Fruit fly (Drosophila melanogaster): ENCODE data around the gene ais.

Gene ais

DNA sequence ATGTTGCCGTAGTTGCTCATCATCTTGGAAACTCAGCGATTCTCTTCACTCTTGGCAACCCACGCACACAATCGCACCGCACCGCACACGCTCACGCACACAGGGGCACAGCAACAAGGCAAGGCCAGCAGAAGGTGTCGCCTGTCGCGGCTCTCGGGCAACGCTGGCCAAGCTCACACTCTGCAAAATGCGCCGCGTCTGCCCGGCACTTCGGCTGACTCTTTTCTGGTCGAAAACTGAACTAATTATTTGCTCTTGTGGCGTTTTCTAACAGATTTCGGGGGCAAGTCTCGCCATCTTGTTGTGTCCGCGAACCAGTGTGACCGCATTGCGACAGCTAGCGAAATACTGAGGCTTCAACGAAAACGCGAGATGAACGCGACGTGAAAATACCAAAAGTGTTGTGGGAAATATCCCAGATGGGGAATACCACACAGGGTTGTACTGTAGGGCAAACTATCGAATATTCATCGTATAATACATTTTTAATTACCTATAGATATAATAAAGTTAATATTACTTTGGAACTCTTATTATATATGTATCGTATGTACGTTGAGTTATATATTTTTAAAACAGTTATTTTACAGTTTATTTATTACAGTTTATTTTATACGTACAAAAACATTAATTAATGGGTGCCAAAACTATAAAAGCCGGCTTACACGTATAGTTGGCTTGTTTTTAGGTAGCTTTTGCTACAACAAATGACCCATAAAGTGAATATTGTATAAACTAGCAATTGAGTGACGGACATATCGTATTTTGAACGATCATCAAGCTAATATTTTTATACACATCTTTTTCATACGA lies 41.9 kb upstream of the ais start, which contains the start of the genes MED19 and CG7430 (continued):
- TF ChIP-seq pita (GFP tag; optimal IDR thresholded peaks at IDR 0.05) = no peak
- no peak for TF ChIP-seq hkb (optimal IDR thresholded peaks at IDR 0.05)
- 0 out of 2 replicates have a peak, but pooled peaks have one; percentile 27 for TF ChIP-seq hkb (GFP tag; IDR thresholded peaks at IDR 0.05)
- TF ChIP-seq GATAe (GFP tag; conservative IDR thresholded peaks at IDR 0.05) = no peak
- TF ChIP-seq zen (tag; optimal IDR thresholded peaks at IDR 0.05) = peak; percentile 61
- TF ChIP-seq ap (GFP tag; IDR thresholded peaks at IDR 0.05) = no peak
- peak; percentile 42; the same call in 1 of the 2 replicates for TF ChIP-seq MBD-R2 (GFP tag; IDR thresholded peaks at IDR 0.05)
- TF ChIP-seq chinmo (GFP tag; IDR thresholded peaks at IDR 0.05; ENCODE audit: partially characterized antibody) = 0 out of 4 replicates have a peak, but pooled peaks have one; percentile 32
- TF ChIP-seq E2f1 (GFP tag; IDR thresholded peaks at IDR 0.05) = no peak
- no peak for TF ChIP-seq ewg (GFP tag; optimal IDR thresholded peaks at IDR 0.05)
- TF ChIP-seq Doc3 (GFP tag; IDR thresholded peaks at IDR 0.05; ENCODE audit: partially characterized antibody) = peak; percentile 17; the same call in 2 of the 3 replicates
- TF ChIP-seq CG1792 (GFP tag; optimal IDR thresholded peaks at IDR 0.05) = no peak
- TF ChIP-seq gce (GFP tag; IDR thresholded peaks at IDR 0.05) = no peak
- TF ChIP-seq NK7.1 (GFP tag; optimal IDR thresholded peaks at IDR 0.05) = no peak
- peak in 1 of 3 experiments; percentile 16 for TF ChIP-seq lola (GFP tag; optimal IDR thresholded peaks at IDR 0.05)
- TF ChIP-seq ash1 (GFP tag; optimal IDR thresholded peaks at IDR 0.05) = no peak
- 0 out of 2 replicates have a peak, but pooled peaks have one; percentile 11 for TF ChIP-seq inv (GFP tag; IDR thresholded peaks at IDR 0.05; ENCODE audit: partially characterized antibody)
- no peak for TF ChIP-seq CG8924 (tag; optimal IDR thresholded peaks at IDR 0.05)
- TF ChIP-seq CG12219 (GFP tag; optimal IDR thresholded peaks at IDR 0.05) = no peak
- no peak for TF ChIP-seq fd3F (GFP tag; optimal IDR thresholded peaks at IDR 0.05)
- TF ChIP-seq toy (GFP tag; IDR thresholded peaks at IDR 0.05) = no peak
- TF ChIP-seq ind (GFP tag; optimal IDR thresholded peaks at IDR 0.05) = no peak
- TF ChIP-seq tgo (GFP tag; IDR thresholded peaks at IDR 0.05) = no peak
- TF ChIP-seq CG1603 (tag; optimal IDR thresholded peaks at IDR 0.05) = peak; percentile 61
- no peak for TF ChIP-seq ab (GFP tag; optimal IDR thresholded peaks at IDR 0.05)
- no peak for TF ChIP-seq sqz (GFP tag; optimal IDR thresholded peaks at IDR 0.05)
- no peak for TF ChIP-seq caup (GFP tag; optimal IDR thresholded peaks at IDR 0.05; ENCODE audit: severe bottlenecking)
- TF ChIP-seq pfk (GFP tag; optimal IDR thresholded peaks at IDR 0.05) = no peak
- peak; percentile 8 for TF ChIP-seq grau (tag; optimal IDR thresholded peaks at IDR 0.05)
- no peak for TF ChIP-seq CG30431 (GFP tag; optimal IDR thresholded peaks at IDR 0.05)
- peak; percentile 54; the same call in 2 of the 3 replicates for TF ChIP-seq CG17361 (GFP tag; IDR thresholded peaks at IDR 0.05)
- TF ChIP-seq salm (tag; optimal IDR thresholded peaks at IDR 0.05) = peak; percentile 28
- TF ChIP-seq CG12744 (GFP tag; optimal IDR thresholded peaks at IDR 0.05) = no peak
- TF ChIP-seq CG11085 (GFP tag; IDR thresholded peaks at IDR 0.05) = no peak
- no peak for TF ChIP-seq CG6683 (GFP tag; optimal IDR thresholded peaks at IDR 0.05)
- no peak for TF ChIP-seq ATbp (GFP tag; optimal IDR thresholded peaks at IDR 0.05)
- no peak for TF ChIP-seq ken (GFP tag; IDR thresholded peaks at IDR 0.05)
- no peak for TF ChIP-seq CG6254 (GFP tag; optimal IDR thresholded peaks at IDR 0.05)
- no peak for TF ChIP-seq tio (GFP tag; optimal IDR thresholded peaks at IDR 0.05)
- TF ChIP-seq Dbx (GFP tag; IDR thresholded peaks at IDR 0.05) = no peak; the same call in 2 of the 3 replicates
- TF ChIP-seq Poxn (GFP tag; IDR thresholded peaks at IDR 0.05) = no peak
- TF ChIP-seq CG8944 (GFP tag; optimal IDR thresholded peaks at IDR 0.05) = no peak
- no peak for TF ChIP-seq Asciz (GFP tag; optimal IDR thresholded peaks at IDR 0.05)
- no peak for TF ChIP-seq CG1832 (GFP tag; optimal IDR thresholded peaks at IDR 0.05)
- TF ChIP-seq CG17186 (GFP tag; optimal IDR thresholded peaks at IDR 0.05) = no peak
- TF ChIP-seq ERR (GFP tag; optimal IDR thresholded peaks at IDR 0.05) = no peak
- TF ChIP-seq Ssrp (tag; optimal IDR thresholded peaks at IDR 0.05) = no peak
- no peak for TF ChIP-seq CG11723 (GFP tag; optimal IDR thresholded peaks at IDR 0.05)
- TF ChIP-seq cad (GFP tag; optimal IDR thresholded peaks at IDR 0.05) = no peak

All from whole organism, embryonic.